Worm (Caenorhabditis elegans): ENCODE data around the gene F54A3.5.

- TF ChIP-seq sptf-2 (GFP tag; optimal IDR thresholded peaks at IDR 0.05) (no peak), ceh-40 (GFP tag; IDR thresholded peaks at IDR 0.05) (no peak)
Measured at ce11 chrII:2215512-2215911, 10.0 kb downstream of the F54A3.5 start.
